Fruit fly (Drosophila melanogaster) whole organism, prepupa: ENCODE data around the gene mei-P26.

Experiments
- Blimp-1 ChIP-seq: fragments of 200-800 bp; sonication (Bioruptor generic); optimal IDR thresholded peaks from 3 replicates; lab custom pipeline; 2017; ENCODE audit warnings: missing biosample characterization, missing genetic modification characterization, mild to moderate bottlenecking, moderate library complexity, missing genetic modification reagents
- CG10631 ChIP-seq: fragments of 200-800 bp; sonication (Bioruptor generic); optimal IDR thresholded peaks from 2 replicates; lab custom pipeline; 2016; ENCODE audit warnings: missing biosample characterization, missing genetic modification characterization
- CG10669 ChIP-seq: fragments of 200-800 bp; sonication (Bioruptor generic); optimal IDR thresholded peaks from 3 replicates; lab custom pipeline; 2018; ENCODE audit warnings: missing biosample characterization, mild to moderate bottlenecking, missing genetic modification characterization, moderate library complexity
- CG11294 ChIP-seq: fragments of 200-800 bp; sonication (Bioruptor generic); IDR thresholded peaks from 2 replicates; pipeline ENCODE4 v1.3.6; 2022; ENCODE audit warnings: missing biosample characterization, missing genetic modification characterization
- CG11762 ChIP-seq: fragments of 200-800 bp; sonication (Bioruptor generic); optimal IDR thresholded peaks from 3 replicates; lab custom pipeline; 2016; ENCODE audit warnings: missing biosample characterization, missing genetic modification characterization; ENCODE audit not compliant: insufficient read depth
- CG11902 ChIP-seq: fragments of 200-800 bp; sonication (Bioruptor generic); optimal IDR thresholded peaks from 3 replicates; lab custom pipeline; 2016; ENCODE audit warnings: missing biosample characterization, missing genetic modification characterization
- CG1621 ChIP-seq: fragments of 200-800 bp; sonication (Bioruptor generic); optimal IDR thresholded peaks from 3 replicates; lab custom pipeline; 2018; ENCODE audit warnings: missing biosample characterization, mild to moderate bottlenecking, missing genetic modification characterization
- CG16779 ChIP-seq: fragments of 200-800 bp; sonication (Bioruptor generic); optimal IDR thresholded peaks from 3 replicates; lab custom pipeline; 2017; ENCODE audit warnings: missing biosample characterization, mild to moderate bottlenecking, missing genetic modification characterization
- CG3032 ChIP-seq: fragments of 200-800 bp; optimal IDR thresholded peaks from 2 replicates; lab custom pipeline; 2019; ENCODE audit warnings: missing biosample characterization, mild to moderate bottlenecking, missing genetic modification characterization, moderate library complexity
- CG31627 ChIP-seq: fragments of 200-800 bp; sonication (Bioruptor generic); optimal IDR thresholded peaks from 3 replicates; lab custom pipeline; 2016; ENCODE audit warnings: missing biosample characterization, missing genetic modification characterization
- CG32006 ChIP-seq: fragments of 200-800 bp; sonication (Bioruptor generic); optimal IDR thresholded peaks from 3 replicates; lab custom pipeline; 2017; ENCODE audit warnings: missing biosample characterization, mild to moderate bottlenecking, missing genetic modification characterization
- CG34406 ChIP-seq: fragments of 200-800 bp; sonication (Bioruptor generic); optimal IDR thresholded peaks from 3 replicates; lab custom pipeline; 2016; ENCODE audit warnings: missing biosample characterization, missing genetic modification characterization
- CG4318 ChIP-seq: fragments of 200-800 bp; sonication (Bioruptor generic); optimal IDR thresholded peaks from 3 replicates; lab custom pipeline; 2017; ENCODE audit warnings: missing biosample characterization, mild to moderate bottlenecking, missing genetic modification characterization
- CG6163 ChIP-seq: fragments of 200-800 bp; sonication (Bioruptor generic); IDR thresholded peaks from 3 replicates; pipeline ENCODE4 v1.3.6; 2022; ENCODE audit warnings: missing biosample characterization, missing genetic modification characterization
- CG6276 ChIP-seq: fragments of 200-800 bp; sonication (Bioruptor generic); optimal IDR thresholded peaks from 2 replicates; lab custom pipeline; 2017; ENCODE audit warnings: missing biosample characterization, mild to moderate bottlenecking, missing genetic modification characterization
- CG6792 ChIP-seq: fragments of 200-800 bp; sonication (Bioruptor generic); optimal IDR thresholded peaks from 3 replicates; lab custom pipeline; 2016; ENCODE audit warnings: missing biosample characterization, missing genetic modification characterization
- CG6808 ChIP-seq: fragments of 200-800 bp; sonication (Bioruptor generic); optimal IDR thresholded peaks from 3 replicates; lab custom pipeline; 2017; ENCODE audit warnings: missing biosample characterization, missing genetic modification characterization, mild to moderate bottlenecking, moderate library complexity, missing genetic modification reagents
- CG6854 ChIP-seq: fragments of 200-800 bp; sonication (Bioruptor generic); optimal IDR thresholded peaks from 2 replicates; lab custom pipeline; 2017; ENCODE audit warnings: missing biosample characterization, mild to moderate bottlenecking, missing genetic modification characterization
- CG8119 ChIP-seq: fragments of 200-800 bp; sonication (Bioruptor generic); IDR thresholded peaks from 3 replicates; pipeline ENCODE4 v1.3.6; 2022; ENCODE audit warnings: missing biosample characterization, missing genetic modification characterization
- CG8319 ChIP-seq: fragments of 200-800 bp; sonication (Bioruptor generic); optimal IDR thresholded peaks from 3 replicates; lab custom pipeline; 2016; ENCODE audit warnings: missing biosample characterization, missing genetic modification characterization
- CG8632 ChIP-seq: fragments of 200-800 bp; sonication (Bioruptor generic); optimal IDR thresholded peaks from 3 replicates; lab custom pipeline; 2016; ENCODE audit warnings: missing biosample characterization, missing genetic modification characterization
- CG9139 ChIP-seq: fragments of 200-800 bp; sonication (Bioruptor generic); optimal IDR thresholded peaks from 3 replicates; lab custom pipeline; 2017; ENCODE audit warnings: missing biosample characterization, mild to moderate bottlenecking, missing genetic modification characterization
- Eip75B ChIP-seq: fragments of 200-800 bp; sonication (Bioruptor generic); optimal IDR thresholded peaks from 3 replicates; lab custom pipeline; 2016; ENCODE audit warnings: missing biosample characterization, missing genetic modification characterization
- Ets21C ChIP-seq: fragments of 200-800 bp; sonication (Bioruptor generic); optimal IDR thresholded peaks from 3 replicates; lab custom pipeline; 2016; ENCODE audit warnings: missing biosample characterization, missing genetic modification characterization
- Ets96B ChIP-seq: fragments of 200-800 bp; optimal IDR thresholded peaks from 2 replicates; lab custom pipeline; 2019; ENCODE audit warnings: missing biosample characterization, mild to moderate bottlenecking, missing genetic modification characterization, moderate library complexity
- Gug ChIP-seq: fragments of 200-800 bp; sonication (Bioruptor generic); IDR thresholded peaks from 2 replicates; pipeline ENCODE4 v1.3.6; 2022; ENCODE audit warnings: missing biosample characterization, missing genetic modification characterization
- Hr38 ChIP-seq: sonication (Bioruptor generic); optimal IDR thresholded peaks from 2 replicates; lab custom pipeline; 2016; ENCODE audit warnings: missing biosample characterization, missing genetic modification characterization
- Hr39 ChIP-seq: fragments of 200-800 bp; sonication (Bioruptor generic); optimal IDR thresholded peaks from 2 replicates; lab custom pipeline; 2016; ENCODE audit warnings: missing biosample characterization, missing genetic modification characterization
- Hr4 ChIP-seq: fragments of 200-800 bp; sonication (Bioruptor generic); optimal IDR thresholded peaks from 3 replicates; lab custom pipeline; 2016; ENCODE audit warnings: missing biosample characterization, missing genetic modification characterization
- Met ChIP-seq: fragments of 200-800 bp; sonication (Bioruptor generic); optimal IDR thresholded peaks from 3 replicates; lab custom pipeline; 2016; ENCODE audit warnings: missing biosample characterization, missing genetic modification characterization
- OdsH ChIP-seq: fragments of 200-800 bp; sonication (Bioruptor generic); optimal IDR thresholded peaks from 3 replicates; lab custom pipeline; 2016; ENCODE audit warnings: missing biosample characterization, missing genetic modification characterization
- Sox102F ChIP-seq: fragments of 200-800 bp; sonication (Bioruptor generic); optimal IDR thresholded peaks from 2 replicates; lab custom pipeline; 2016; ENCODE audit warnings: missing biosample characterization, mild to moderate bottlenecking, missing genetic modification characterization
- Sox14 ChIP-seq: fragments of 200-800 bp; sonication (Bioruptor generic); optimal IDR thresholded peaks from 3 replicates; lab custom pipeline; 2016; ENCODE audit warnings: missing biosample characterization, missing genetic modification characterization
- Sox15 ChIP-seq: fragments of 200-800 bp; sonication (Bioruptor generic); optimal IDR thresholded peaks from 3 replicates; lab custom pipeline; 2016; ENCODE audit warnings: missing biosample characterization, missing genetic modification characterization
- achi ChIP-seq: fragments of 200-800 bp; sonication (Bioruptor generic); optimal IDR thresholded peaks from 3 replicates; lab custom pipeline; 2016; ENCODE audit warnings: missing biosample characterization, missing genetic modification characterization
- acj6 ChIP-seq: fragments of 200-800 bp; sonication (Bioruptor generic); optimal IDR thresholded peaks from 3 replicates; lab custom pipeline; 2016; ENCODE audit warnings: missing biosample characterization, missing genetic modification characterization
- cyc ChIP-seq: fragments of 200-800 bp; sonication (Bioruptor generic); optimal IDR thresholded peaks from 3 replicates; lab custom pipeline; 2016; ENCODE audit warnings: missing biosample characterization, missing genetic modification characterization
- dac ChIP-seq: fragments of 200-800 bp; sonication (Bioruptor generic); optimal IDR thresholded peaks from 2 replicates; lab custom pipeline; 2017; ENCODE audit warnings: missing biosample characterization, mild to moderate bottlenecking, missing genetic modification characterization
- esn ChIP-seq: fragments of 200-800 bp; sonication (Bioruptor generic); optimal IDR thresholded peaks from 2 replicates; lab custom pipeline; 2016; ENCODE audit warnings: missing biosample characterization, mild to moderate bottlenecking, missing genetic modification characterization, moderate library complexity
- fd85E ChIP-seq: fragments of 200-800 bp; sonication (Bioruptor generic); optimal IDR thresholded peaks from 3 replicates; lab custom pipeline; 2016; ENCODE audit warnings: missing biosample characterization, missing genetic modification characterization
- lz ChIP-seq: fragments of 200-800 bp; sonication (Bioruptor generic); optimal IDR thresholded peaks from 3 replicates; lab custom pipeline; 2016; ENCODE audit warnings: missing biosample characterization, missing genetic modification characterization
- net ChIP-seq: fragments of 200-800 bp; sonication (Bioruptor generic); optimal IDR thresholded peaks from 3 replicates; lab custom pipeline; 2016; ENCODE audit warnings: missing biosample characterization, missing genetic modification characterization
- pdm3 ChIP-seq: fragments of 200-800 bp; sonication (Bioruptor generic); optimal IDR thresholded peaks from 3 replicates; lab custom pipeline; 2016; ENCODE audit warnings: missing biosample characterization, missing genetic modification characterization
- spab ChIP-seq: fragments of 200-800 bp; sonication (Bioruptor generic); optimal IDR thresholded peaks from 2 replicates; lab custom pipeline; 2017; ENCODE audit warnings: missing biosample characterization, mild to moderate bottlenecking, missing genetic modification characterization, missing genetic modification reagents
- ss ChIP-seq, 2 experiments: fragments of 200-800 bp; sonication (Bioruptor generic); optimal IDR thresholded peaks; 2 replicates in 1 of 2; 3 replicates in 1 of 2; lab custom pipeline; 2017 to 2018; ENCODE audit warnings: mild to moderate bottlenecking in 2 of 2, missing biosample characterization in 2 of 2, missing genetic modification characterization in 2 of 2, moderate library complexity in 1 of 2
- svp ChIP-seq: fragments of 200-800 bp; sonication (Bioruptor generic); peaks from one replicate; lab custom pipeline; 2016; ENCODE audit warnings: missing biosample characterization, missing genetic modification characterization

Gene mei-P26

dm6 chrX:9134922-9135453 is 28.1 kb upstream of the mei-P26 start, which contains the start of gene fend (continued):
- TF ChIP-seq OdsH (GFP tag; lab: Kevin White, UChicago): peak; percentile 19
- TF ChIP-seq CG31627 (GFP tag; lab: Kevin White, UChicago): no peak
- TF ChIP-seq CG32006: peak; percentile 56
- TF ChIP-seq svp (GFP tag; lab: Kevin White, UChicago): peak; percentile 78
- TF ChIP-seq CG6854 (GFP tag; lab: Kevin White, UChicago): no peak
- TF ChIP-seq Blimp-1 (GFP tag; lab: Kevin White, UChicago): no peak
- TF ChIP-seq CG9139 (GFP tag; lab: Kevin White, UChicago): no peak
- TF ChIP-seq Eip75B (GFP tag; lab: Kevin White, UChicago): no peak
- no peak for TF ChIP-seq CG8632
- TF ChIP-seq net: peak; percentile 32
- TF ChIP-seq pdm3 (GFP tag; lab: Kevin White, UChicago): no peak
- no peak for TF ChIP-seq CG8319 (GFP tag; lab: Kevin White, UChicago)
- TF ChIP-seq Hr4 (GFP tag; lab: Kevin White, UChicago): peak; percentile 3
- TF ChIP-seq CG8119: no peak
- TF ChIP-seq Sox15 (GFP tag; lab: Kevin White, UChicago): no peak
- TF ChIP-seq Ets21C (GFP tag; lab: Kevin White, UChicago): no peak
- peak; percentile 2 for TF ChIP-seq CG4318
- TF ChIP-seq Gug: no peak
- TF ChIP-seq CG11902 (GFP tag; lab: Kevin White, UChicago): no peak
- no peak for TF ChIP-seq CG6792 (GFP tag; lab: Kevin White, UChicago)
- TF ChIP-seq CG11294 (GFP tag; lab: Robert Waterston, UW): no peak
- peak; percentile 40 for TF ChIP-seq CG10669 (GFP tag; lab: Kevin White, UChicago)
- no peak for TF ChIP-seq fd85E (GFP tag; lab: Kevin White, UChicago)

- TF ChIP-seq dac (GFP tag; lab: Kevin White, UChicago) (no peak), cyc (GFP tag; lab: Kevin White, UChicago) (no peak), CG11902 (GFP tag; lab: Kevin White, UChicago) (no peak), CG6808 (GFP tag; lab: Kevin White, UChicago) (no peak), lz (GFP tag; lab: Kevin White, UChicago) (no peak), CG31627 (GFP tag; lab: Kevin White, UChicago) (peak; percentile 10), CG6276 (GFP tag; lab: Kevin White, UChicago) (no peak), Sox14 (GFP tag; lab: Kevin White, UChicago) (no peak), CG6163 (0 out of 3 replicates have a peak, but pooled peaks have one; percentile 14), spab (GFP tag; lab: Kevin White, UChicago) (no peak), Gug (no peak), Met (GFP tag; lab: Kevin White, UChicago) (no peak), esn (GFP tag; lab: Kevin White, UChicago) (no peak), CG8119 (no peak; the same call in 2 of the 3 replicates), CG34406 (GFP tag; lab: Kevin White, UChicago) (no peak), svp (GFP tag; lab: Kevin White, UChicago) (peak; percentile 27), CG16779 (tag; lab: Kevin White, UChicago) (no peak), Hr38 (GFP tag; lab: Kevin White, UChicago) (no peak), CG8319 (GFP tag; lab: Kevin White, UChicago) (no peak), OdsH (GFP tag; lab: Kevin White, UChicago) (peak; percentile 22), Hr39 (GFP tag; lab: Kevin White, UChicago) (peak; percentile 14), Sox102F (GFP tag; lab: Kevin White, UChicago) (no peak), CG1621 (no peak), Blimp-1 (GFP tag; lab: Kevin White, UChicago) (no peak), Ets96B (peak; percentile 2), CG4318 (no peak), achi (GFP tag; lab: Kevin White, UChicago) (no peak), CG10631 (GFP tag; lab: Kevin White, UChicago) (no peak), Hr4 (GFP tag; lab: Kevin White, UChicago) (peak; percentile 40), CG10669 (GFP tag; lab: Kevin White, UChicago) (no peak), net (no peak), CG3032 (tag; lab: Kevin White, UChicago) (no peak), Ets21C (GFP tag; lab: Kevin White, UChicago) (no peak), CG11762 (GFP tag; lab: Kevin White, UChicago) (no peak), acj6 (GFP tag; lab: Kevin White, UChicago) (no peak), ss (GFP tag; optimal IDR thresholded peaks at IDR 0.05; lab: Kevin White, UChicago) (peak in 1 of 2 experiments; percentile 32), CG8632 (no peak)
Measured at dm6 chrX:9136776-9137550, 26.1 kb upstream of the mei-P26 start.
